Worm (Caenorhabditis elegans) whole organism, L1 larva: ENCODE data around the gene vha-8.

Source experiments
- C04F5.9 ChIP-seq: sonication (generic microtip); optimal IDR thresholded peaks from 2 replicates; lab custom pipeline; 2016; ENCODE audit warnings: missing genetic modification characterization, missing compliant biosample characterization
- C16A3.4 ChIP-seq: fragments of 150-350 bp; optimal IDR thresholded peaks from 2 replicates; lab custom pipeline; 2014; ENCODE audit warnings: missing biosample characterization, missing genetic modification characterization
- C34B4.2 ChIP-seq: sonication (generic microtip); optimal IDR thresholded peaks from 2 replicates; lab custom pipeline; 2017; ENCODE audit warnings: mild to moderate bottlenecking, missing genetic modification characterization, missing compliant biosample characterization
- aha-1 ChIP-seq: fragments of 150-350 bp; optimal IDR thresholded peaks from 2 replicates; lab custom pipeline; 2014; ENCODE audit warnings: missing biosample characterization, missing genetic modification characterization
- alr-1 ChIP-seq: fragments of 200-800 bp; sonication (Bioruptor generic); optimal IDR thresholded peaks from 2 replicates; lab custom pipeline; 2018; ENCODE audit warnings: borderline replicate concordance, mild to moderate bottlenecking, missing genetic modification characterization, missing compliant biosample characterization
- aly-2 ChIP-seq: fragments of 150-350 bp; optimal IDR thresholded peaks from 2 replicates; lab custom pipeline; 2014; ENCODE audit warnings: missing biosample characterization, missing genetic modification characterization
- ama-1 ChIP-seq: fragments of 150-350 bp; optimal IDR thresholded peaks from 2 replicates; lab custom pipeline; 2014
- ceh-8 ChIP-seq: fragments of 200-800 bp; sonication (Bioruptor generic); optimal IDR thresholded peaks from 2 replicates; lab custom pipeline; 2018; ENCODE audit warnings: mild to moderate bottlenecking, missing genetic modification characterization, moderate library complexity, missing compliant biosample characterization
- ceh-90 ChIP-seq: sonication (generic microtip); optimal IDR thresholded peaks from 2 replicates; lab custom pipeline; 2016; ENCODE audit warnings: missing genetic modification characterization, missing compliant biosample characterization
- dsc-1 ChIP-seq: sonication (generic microtip); optimal IDR thresholded peaks from 2 replicates; lab custom pipeline; 2016; ENCODE audit warnings: mild to moderate bottlenecking, missing genetic modification characterization, missing compliant biosample characterization
- efl-1 ChIP-seq, 4 experiments: fragments of 150-350 bp; optimal IDR thresholded peaks in 3 of 4; peaks in 1 of 4; 1 replicate in 1 of 4; 2 replicates in 3 of 4; lab custom pipeline; 2014; ENCODE audit warnings: missing biosample characterization in 2 of 4, missing genetic modification characterization in 2 of 4, missing genetic modification reagents in 2 of 4
- efl-3 ChIP-seq: fragments of 200-800 bp; sonication (Bioruptor generic); optimal IDR thresholded peaks from 2 replicates; lab custom pipeline; 2018; ENCODE audit warnings: mild to moderate bottlenecking, missing genetic modification characterization, missing compliant biosample characterization
- egl-13 ChIP-seq: sonication (generic microtip); optimal IDR thresholded peaks from 2 replicates; lab custom pipeline; 2016; ENCODE audit warnings: missing genotype, missing genetic modification reagents, missing genetic modification characterization, missing compliant biosample characterization
- egl-27 ChIP-seq, 2 experiments: fragments of 150-350 bp in 1 of 2; sonication (generic microtip); optimal IDR thresholded peaks; 3 replicates each; lab custom pipeline; 2017 to 2018; ENCODE audit warnings: missing biosample characterization in 2 of 2, missing genetic modification characterization in 2 of 2, missing genetic modification reagents in 2 of 2
- elt-3 ChIP-seq, 6 experiments: fragments of 150-350 bp in 1 of 6; sonication (generic microtip); optimal IDR thresholded peaks; 2 replicates each; lab custom pipeline; 2017 to 2018; ENCODE audit warnings: missing biosample characterization in 6 of 6, missing genetic modification characterization in 6 of 6, inconsistent platforms in 1 of 6
- fkh-10 ChIP-seq: sonication (generic microtip); optimal IDR thresholded peaks from 2 replicates; lab custom pipeline; 2017; ENCODE audit warnings: missing biosample characterization, missing genetic modification reagents, missing genetic modification characterization
- fkh-8 ChIP-seq: sonication (generic microtip); optimal IDR thresholded peaks from 2 replicates; lab custom pipeline; 2016; ENCODE audit warnings: mild to moderate bottlenecking, missing genetic modification characterization, missing compliant biosample characterization
- fos-1 ChIP-seq: fragments of 150-350 bp; optimal IDR thresholded peaks from 2 replicates; lab custom pipeline; 2014; ENCODE audit warnings: missing biosample characterization, missing genetic modification characterization
- grh-1 ChIP-seq: fragments of 200-800 bp; sonication (Bioruptor generic); IDR thresholded peaks from 2 replicates; pipeline ENCODE4 v1.3.6; 2022; ENCODE audit warnings: missing genetic modification reagents, missing genetic modification characterization, missing compliant biosample characterization
- hpl-2 ChIP-seq: fragments of 150-350 bp; optimal IDR thresholded peaks from 2 replicates; lab custom pipeline; 2014; ENCODE audit warnings: missing biosample characterization, missing genetic modification reagents, missing genetic modification characterization
- irx-1 ChIP-seq: sonication (generic microtip); optimal IDR thresholded peaks from 2 replicates; lab custom pipeline; 2016; ENCODE audit warnings: missing genetic modification characterization, missing compliant biosample characterization
- isw-1 ChIP-seq: fragments of 200-800 bp; sonication (Bioruptor generic); IDR thresholded peaks from 2 replicates; pipeline ENCODE4 v1.3.6; 2022; ENCODE audit warnings: missing genetic modification characterization, missing compliant biosample characterization
- lin-15B ChIP-seq: fragments of 150-350 bp; sonication (generic microtip); optimal IDR thresholded peaks from 3 replicates; lab custom pipeline; 2014; ENCODE audit warnings: missing biosample characterization, missing genetic modification characterization
- lin-35 ChIP-seq, 2 experiments: fragments of 150-350 bp; optimal IDR thresholded peaks; 2 replicates each; lab custom pipeline; 2014; ENCODE audit warnings: missing biosample characterization in 2 of 2, missing genetic modification characterization in 2 of 2, missing genetic modification reagents in 2 of 2
- lir-3 ChIP-seq: sonication (generic microtip); optimal IDR thresholded peaks from 2 replicates; lab custom pipeline; 2016; ENCODE audit warnings: mild to moderate bottlenecking, missing genetic modification characterization, moderate library complexity, missing compliant biosample characterization; ENCODE audit not compliant: poor library complexity
- lsy-2 ChIP-seq, 2 experiments: fragments of 150-350 bp; optimal IDR thresholded peaks; 2 replicates each; lab custom pipeline; 2014; ENCODE audit warnings: missing biosample characterization in 2 of 2, missing genetic modification characterization in 2 of 2
- mab-9 ChIP-seq: fragments of 200-800 bp; sonication (Bioruptor generic); IDR thresholded peaks from 2 replicates; pipeline ENCODE4 v1.3.6; 2022; ENCODE audit warnings: missing genetic modification reagents, missing genetic modification characterization, missing compliant biosample characterization
- mdl-1 ChIP-seq, 2 experiments: fragments of 150-350 bp; optimal IDR thresholded peaks; 2 replicates each; lab custom pipeline; 2014 to 2017; ENCODE audit warnings: missing biosample characterization in 2 of 2, missing genetic modification characterization in 2 of 2, inconsistent platforms in 1 of 2
- mef-2 ChIP-seq: fragments of 150-350 bp; optimal IDR thresholded peaks from 2 replicates; lab custom pipeline; 2014; ENCODE audit warnings: missing biosample characterization, missing genetic modification characterization
- nhr-11 ChIP-seq: fragments of 150-350 bp; optimal IDR thresholded peaks from 2 replicates; lab custom pipeline; 2014; ENCODE audit warnings: missing biosample characterization, missing genetic modification characterization
- nhr-12 ChIP-seq: sonication (generic microtip); optimal IDR thresholded peaks from 2 replicates; lab custom pipeline; 2017; ENCODE audit warnings: missing biosample characterization, missing genetic modification characterization
- nhr-20 ChIP-seq: sonication (generic microtip); optimal IDR thresholded peaks from 2 replicates; lab custom pipeline; 2016; ENCODE audit warnings: mild to moderate bottlenecking, missing genetic modification characterization, missing compliant biosample characterization
- nhr-237 ChIP-seq: fragments of 150-350 bp; optimal IDR thresholded peaks from 2 replicates; lab custom pipeline; 2014; ENCODE audit warnings: missing biosample characterization, missing genetic modification characterization
- nhr-28 ChIP-seq: fragments of 150-350 bp; optimal IDR thresholded peaks from 2 replicates; lab custom pipeline; 2014; ENCODE audit warnings: missing biosample characterization, missing genetic modification characterization
- nhr-77 ChIP-seq: fragments of 150-350 bp; optimal IDR thresholded peaks from 2 replicates; lab custom pipeline; 2014; ENCODE audit warnings: missing biosample characterization, missing genetic modification characterization
- nhr-85 ChIP-seq: sonication (generic microtip); peaks from one replicate; lab custom pipeline; 2016; ENCODE audit warnings: missing genetic modification characterization, inconsistent platforms, missing compliant biosample characterization
- nhr-90 ChIP-seq: sonication (generic microtip); optimal IDR thresholded peaks from 2 replicates; lab custom pipeline; 2016; ENCODE audit warnings: mild to moderate bottlenecking, missing genetic modification characterization, missing compliant biosample characterization; ENCODE audit not compliant: poor library complexity
- rnt-1 ChIP-seq: sonication (generic microtip); optimal IDR thresholded peaks from 2 replicates; lab custom pipeline; 2016; ENCODE audit warnings: mild to moderate bottlenecking, missing genetic modification characterization, moderate library complexity, missing compliant biosample characterization
- skn-1 ChIP-seq: fragments of 150-350 bp; optimal IDR thresholded peaks from 2 replicates; lab custom pipeline; 2014; ENCODE audit warnings: missing biosample characterization, missing genetic modification characterization
- snpc-4 ChIP-seq: fragments of 150-350 bp; optimal IDR thresholded peaks from 2 replicates; lab custom pipeline; 2014; ENCODE audit warnings: missing biosample characterization, missing genetic modification characterization
- snu-23 ChIP-seq: sonication (generic microtip); optimal IDR thresholded peaks from 2 replicates; lab custom pipeline; 2016; ENCODE audit warnings: missing genetic modification characterization, missing compliant biosample characterization
- sox-4 ChIP-seq: sonication (generic microtip); optimal IDR thresholded peaks from 2 replicates; lab custom pipeline; 2016; ENCODE audit warnings: missing genetic modification characterization, missing compliant biosample characterization
- sptf-1 ChIP-seq: fragments of 150-350 bp; optimal IDR thresholded peaks from 2 replicates; lab custom pipeline; 2014; ENCODE audit warnings: missing biosample characterization, missing genetic modification characterization
- sup-37 ChIP-seq: fragments of 200-800 bp; sonication (Bioruptor generic); optimal IDR thresholded peaks from 2 replicates; lab custom pipeline; 2018; ENCODE audit warnings: mild to moderate bottlenecking, missing genetic modification characterization, missing compliant biosample characterization
- swsn-7 ChIP-seq: sonication (generic microtip); optimal IDR thresholded peaks from 2 replicates; lab custom pipeline; 2016; ENCODE audit warnings: missing genetic modification characterization, missing compliant biosample characterization
- tbx-2 ChIP-seq: sonication (generic microtip); optimal IDR thresholded peaks from 2 replicates; lab custom pipeline; 2016; ENCODE audit warnings: missing genetic modification characterization, missing compliant biosample characterization
- unc-30 ChIP-seq: sonication (generic microtip); optimal IDR thresholded peaks from 2 replicates; lab custom pipeline; 2017; ENCODE audit warnings: missing biosample characterization, missing genetic modification characterization
- unc-86 ChIP-seq: sonication (generic microtip); optimal IDR thresholded peaks from 2 replicates; lab custom pipeline; 2016; ENCODE audit warnings: missing genetic modification characterization, missing compliant biosample characterization
- vab-15 ChIP-seq: sonication (generic microtip); optimal IDR thresholded peaks from 2 replicates; lab custom pipeline; 2017; ENCODE audit warnings: missing genotype, mild to moderate bottlenecking, missing genetic modification characterization, missing compliant biosample characterization
- xbp-1 ChIP-seq: sonication (generic microtip); optimal IDR thresholded peaks from 2 replicates; lab custom pipeline; 2016; ENCODE audit warnings: missing genetic modification characterization, missing compliant biosample characterization
- ztf-11 ChIP-seq, 2 experiments: sonication (generic microtip); optimal IDR thresholded peaks; 2 replicates each; lab custom pipeline; 2016 to 2017; ENCODE audit warnings: missing genetic modification characterization in 2 of 2, missing biosample characterization in 1 of 2, missing compliant biosample characterization in 1 of 2
- ztf-4 ChIP-seq: fragments of 150-350 bp; optimal IDR thresholded peaks from 2 replicates; lab custom pipeline; 2014; ENCODE audit warnings: missing biosample characterization, missing genetic modification characterization

The vha-8 gene

DNA sequence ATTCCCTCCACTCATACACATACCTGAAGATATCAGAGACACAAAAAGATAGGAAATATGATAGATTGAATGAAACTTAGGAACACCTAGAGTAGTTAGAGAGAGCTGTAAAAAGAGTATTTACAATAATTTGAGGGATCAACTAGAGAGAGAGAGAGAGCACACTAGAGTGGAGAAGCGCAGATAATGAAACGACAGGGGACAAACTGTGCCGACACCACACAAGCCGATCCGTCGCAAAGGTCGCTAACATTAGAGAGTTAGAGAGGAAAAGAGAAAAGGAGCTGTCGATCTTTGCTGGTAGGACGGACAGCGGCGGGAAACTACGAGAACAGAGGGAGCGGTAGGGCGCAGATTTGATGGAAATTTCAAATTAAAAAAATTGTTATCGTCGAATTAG, 5.7 kb upstream of the vha-8 start, which contains the start of gene dyci-1 (continued):
- no peak for TF ChIP-seq dsc-1
- no peak for TF ChIP-seq C04F5.9 (tag; lab: Kevin White, UChicago)
- TF ChIP-seq sox-4 (tag; lab: Kevin White, UChicago): no peak
- TF ChIP-seq irx-1 (tag; lab: Kevin White, UChicago): no peak
- no peak for TF ChIP-seq unc-30 (tag; lab: Kevin White, UChicago)
- TF ChIP-seq lsy-2 (tag; optimal IDR thresholded peaks at IDR 0.05; lab: Kevin White, UChicago): peak in 1 of 2 experiments; percentile 49
- TF ChIP-seq ceh-90: no peak
- no peak for TF ChIP-seq C34B4.2 (tag; lab: Kevin White, UChicago)
- no peak for TF ChIP-seq vab-15 (tag; lab: Kevin White, UChicago)
- TF ChIP-seq unc-86 (tag; lab: Kevin White, UChicago): no peak
- peak in 1 of 6 experiments; percentile 27 for TF ChIP-seq elt-3 (tag; optimal IDR thresholded peaks at IDR 0.05; lab: Kevin White, UChicago)
- no peak for TF ChIP-seq skn-1
- peak; percentile 46 for TF ChIP-seq nhr-20 (tag; lab: Kevin White, UChicago)
- TF ChIP-seq fkh-8 (tag; lab: Kevin White, UChicago): no peak
- no peak for TF ChIP-seq nhr-28 (tag; lab: Kevin White, UChicago)
- no peak for TF ChIP-seq ztf-11 (tag; optimal IDR thresholded peaks at IDR 0.05; lab: Kevin White, UChicago)
- TF ChIP-seq alr-1 (tag; lab: Kevin White, UChicago): no peak
- TF ChIP-seq tbx-2 (tag; lab: Kevin White, UChicago): peak; percentile 5
- TF ChIP-seq egl-27 (tag; optimal IDR thresholded peaks at IDR 0.05; lab: Kevin White, UChicago): peak in 1 of 2 experiments; percentile 15
- TF ChIP-seq sup-37 (GFP tag; lab: Kevin White, UChicago): no peak
- no peak for TF ChIP-seq mef-2 (tag; lab: Kevin White, UChicago)
- no peak for TF ChIP-seq ceh-8 (GFP tag; lab: Kevin White, UChicago)
- TF ChIP-seq nhr-237 (tag; lab: Kevin White, UChicago): peak; percentile 29
- no peak for TF ChIP-seq nhr-85
- TF ChIP-seq egl-13: no peak
- no peak for TF ChIP-seq nhr-90
- TF ChIP-seq swsn-7: peak; percentile 14
- TF ChIP-seq fos-1 (tag; lab: Kevin White, UChicago): no peak
- TF ChIP-seq aly-2 (tag; lab: Kevin White, UChicago): no peak
- TF ChIP-seq aha-1 (tag; lab: Kevin White, UChicago): no peak
- no peak for TF ChIP-seq xbp-1 (tag; lab: Kevin White, UChicago)
- TF ChIP-seq lir-3: no peak
- TF ChIP-seq nhr-12 (tag; lab: Kevin White, UChicago): no peak
- TF ChIP-seq fkh-10 (GFP tag; lab: Kevin White, UChicago): no peak
- TF ChIP-seq nhr-11: no peak
- no peak for TF ChIP-seq sptf-1
- TF ChIP-seq ztf-4 (tag; lab: Kevin White, UChicago): no peak
- TF ChIP-seq efl-1 (optimal IDR thresholded peaks at IDR 0.05; lab: Kevin White, UChicago): peak; percentile 14 to 34
- TF ChIP-seq efl-1 (GFP tag; optimal IDR thresholded peaks at IDR 0.05 in 1 of 2; lab: Kevin White, UChicago): peak in 1 of 2 experiments; percentile 41
- TF ChIP-seq lin-15B (tag; lab: Kevin White, UChicago): no peak
- no peak for TF ChIP-seq isw-1 (GFP tag; lab: Robert Waterston, UW)
- TF ChIP-seq rnt-1 (tag; lab: Kevin White, UChicago): peak; percentile 45
- TF ChIP-seq grh-1 (GFP tag; lab: Robert Waterston, UW): no peak
- TF ChIP-seq mdl-1 (tag; optimal IDR thresholded peaks at IDR 0.05; lab: Kevin White, UChicago): no peak
- TF ChIP-seq C16A3.4 (tag; lab: Kevin White, UChicago): no peak

DNA sequence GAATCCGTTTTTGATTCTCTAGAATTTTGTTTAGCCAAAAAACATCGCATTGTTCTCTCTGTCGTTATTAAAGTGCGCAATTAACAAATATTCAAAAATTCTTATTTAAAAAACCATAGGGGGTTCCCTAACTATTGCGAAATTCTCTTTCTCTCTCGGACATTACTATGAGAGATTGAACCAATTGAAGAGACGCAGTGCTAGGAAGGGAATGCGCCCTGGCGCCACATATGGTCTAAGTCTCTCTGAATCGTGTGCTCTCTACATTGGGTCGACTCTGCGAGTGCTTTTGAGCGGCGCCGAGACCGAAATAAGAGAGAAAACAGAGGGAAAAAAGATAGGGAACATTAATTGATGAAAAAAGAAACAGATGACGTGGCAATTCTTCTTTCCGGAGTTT, 5.0 kb upstream of the vha-8 start:
- peak; percentile 37 for TF ChIP-seq egl-13
- peak; percentile 54 for TF ChIP-seq snpc-4 (tag; lab: Kevin White, UChicago)
- TF ChIP-seq egl-27 (tag; optimal IDR thresholded peaks at IDR 0.05; lab: Kevin White, UChicago): peak in 1 of 2 experiments; percentile 16
- peak; percentile 25 for TF ChIP-seq nhr-237 (tag; lab: Kevin White, UChicago)
- peak; percentile 13 for TF ChIP-seq mef-2 (tag; lab: Kevin White, UChicago)
- peak in 1 of 6 experiments; percentile 41 for TF ChIP-seq elt-3 (tag; optimal IDR thresholded peaks at IDR 0.05; lab: Kevin White, UChicago)
- TF ChIP-seq alr-1 (tag; lab: Kevin White, UChicago): no peak
- TF ChIP-seq mab-9 (GFP tag; lab: Robert Waterston, UW): no peak
- TF ChIP-seq unc-86 (tag; lab: Kevin White, UChicago): peak; percentile 53
- peak; percentile 50 for TF ChIP-seq hpl-2 (GFP tag; lab: Kevin White, UChicago)
- peak; percentile 89 for TF ChIP-seq snu-23 (GFP tag; lab: Kevin White, UChicago)
- no peak for TF ChIP-seq lir-3
- TF ChIP-seq nhr-77 (tag; lab: Kevin White, UChicago): peak; percentile 52
- TF ChIP-seq irx-1 (tag; lab: Kevin White, UChicago): peak; percentile 37
- TF ChIP-seq ztf-4 (tag; lab: Kevin White, UChicago): peak; percentile 14
- TF ChIP-seq ama-1 (lab: Kevin White, UChicago): peak; percentile 19
- no peak for TF ChIP-seq efl-3 (GFP tag; lab: Kevin White, UChicago)
- TF ChIP-seq sup-37 (GFP tag; lab: Kevin White, UChicago): peak; percentile 27
- TF ChIP-seq lin-35 (GFP tag; optimal IDR thresholded peaks at IDR 0.05; lab: Kevin White, UChicago): peak; percentile 52 to 62
- TF ChIP-seq grh-1 (GFP tag; lab: Robert Waterston, UW): no peak
- TF ChIP-seq tbx-2 (tag; lab: Kevin White, UChicago): peak; percentile 71
